Worm (Caenorhabditis elegans) whole organism, late embryonic: ENCODE measurements around the gene erp-44.3.

ENCODE experiments used
- unc-42 ChIP-seq: sonication (generic microtip); optimal IDR thresholded peaks from 2 replicates; lab custom pipeline; 2016; ENCODE audit warnings: missing genotype, missing genetic modification characterization, missing compliant biosample characterization
- unc-86 ChIP-seq: sonication (generic microtip); optimal IDR thresholded peaks from 2 replicates; lab custom pipeline; 2016; ENCODE audit warnings: missing genetic modification characterization, missing compliant biosample characterization

DNA sequence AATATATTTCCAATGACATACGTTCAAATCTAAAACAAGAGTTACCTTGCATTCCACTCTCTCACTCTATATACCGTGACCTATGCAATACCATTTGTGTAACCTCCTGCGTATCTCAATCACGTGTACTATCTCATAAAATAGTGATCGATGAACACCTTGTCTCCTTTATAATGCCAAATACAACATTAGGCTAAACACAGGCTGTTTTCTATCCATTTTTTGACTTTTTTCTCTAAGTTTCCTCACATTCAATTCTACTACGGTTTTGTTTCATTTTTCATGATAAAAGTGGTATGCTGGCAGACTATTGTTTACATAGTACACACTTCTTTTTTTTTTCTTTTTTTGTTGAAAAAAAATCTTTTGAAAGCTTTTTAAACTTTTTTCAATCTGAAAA, 23.8 kb downstream of the erp-44.3 start:
- TF ChIP-seq unc-86 = no peak
- TF ChIP-seq unc-42 = no peak
